Worm (Caenorhabditis elegans) whole organism, mixed stage, embryonic: Measurements from ENCODE around the gene pars-1.

Source experiments
- M03D4.4 ChIP-seq: sonication (generic microtip); optimal IDR thresholded peaks from 2 replicates; lab custom pipeline; 2017; ENCODE audit warnings: mild to moderate bottlenecking, missing genetic modification characterization, missing compliant biosample characterization
- blmp-1 ChIP-seq: fragments of 150-350 bp; optimal IDR thresholded peaks from 2 replicates; lab custom pipeline; 2014; ENCODE audit warnings: missing biosample characterization, missing genetic modification characterization
- ceh-43 ChIP-seq: fragments of 200-800 bp; sonication (Bioruptor generic); optimal IDR thresholded peaks from 2 replicates; lab custom pipeline; 2018; ENCODE audit warnings: mild to moderate bottlenecking, missing genetic modification characterization, moderate library complexity, missing compliant biosample characterization
- ceh-83 ChIP-seq: fragments of 200-800 bp; sonication (Bioruptor generic); optimal IDR thresholded peaks from 2 replicates; lab custom pipeline; 2018; ENCODE audit warnings: mild to moderate bottlenecking, missing genetic modification characterization, missing compliant biosample characterization
- ces-1 ChIP-seq: fragments of 150-350 bp; optimal IDR thresholded peaks from 2 replicates; lab custom pipeline; 2014; ENCODE audit warnings: missing biosample characterization, missing genetic modification reagents, missing genetic modification characterization
- cnd-1 ChIP-seq: fragments of 200-800 bp; sonication (Bioruptor generic); optimal IDR thresholded peaks from 2 replicates; lab custom pipeline; 2018; ENCODE audit warnings: mild to moderate bottlenecking, missing genetic modification characterization, missing compliant biosample characterization
- drap-1 ChIP-seq: fragments of 200-800 bp; sonication (Bioruptor generic); optimal IDR thresholded peaks from 3 replicates; lab custom pipeline; 2018; ENCODE audit warnings: mild to moderate bottlenecking, missing genetic modification characterization, missing compliant biosample characterization
- elt-1 ChIP-seq: sonication (generic microtip); optimal IDR thresholded peaks from 2 replicates; lab custom pipeline; 2017; ENCODE audit warnings: missing genetic modification characterization, mild to moderate bottlenecking, missing compliant biosample characterization, antibody characterized with exemption, moderate library complexity, borderline replicate concordance; ENCODE audit not compliant: insufficient read depth
- elt-3 ChIP-seq: fragments of 150-350 bp; optimal IDR thresholded peaks from 2 replicates; lab custom pipeline; 2014; ENCODE audit warnings: missing biosample characterization, missing genetic modification characterization
- flh-1 ChIP-seq: fragments of 200-800 bp; sonication (Bioruptor generic); optimal IDR thresholded peaks from 2 replicates; lab custom pipeline; 2018; ENCODE audit warnings: mild to moderate bottlenecking, missing genetic modification characterization, moderate library complexity, missing compliant biosample characterization
- ham-2 ChIP-seq: fragments of 200-800 bp; sonication (Bioruptor generic); optimal IDR thresholded peaks from 2 replicates; lab custom pipeline; 2018; ENCODE audit warnings: mild to moderate bottlenecking, missing genetic modification characterization, missing compliant biosample characterization
- hlh-1 ChIP-seq: fragments of 150-350 bp; optimal IDR thresholded peaks from 2 replicates; lab custom pipeline; 2014; ENCODE audit warnings: missing biosample characterization, missing genetic modification reagents, missing genetic modification characterization
- lin-32 ChIP-seq: fragments of 200-800 bp; sonication (Bioruptor generic); optimal IDR thresholded peaks from 2 replicates; lab custom pipeline; 2018; ENCODE audit warnings: mild to moderate bottlenecking, missing genetic modification characterization, missing compliant biosample characterization
- lsy-2 ChIP-seq: fragments of 150-350 bp; optimal IDR thresholded peaks from 2 replicates; lab custom pipeline; 2014; ENCODE audit warnings: missing biosample characterization, missing genetic modification characterization
- mab-5 ChIP-seq: fragments of 150-350 bp; optimal IDR thresholded peaks from 2 replicates; lab custom pipeline; 2014; ENCODE audit warnings: missing biosample characterization, missing genetic modification characterization
- mls-2 ChIP-seq: sonication (generic microtip); optimal IDR thresholded peaks from 2 replicates; lab custom pipeline; 2016; ENCODE audit warnings: mild to moderate bottlenecking, missing genetic modification characterization, moderate library complexity, missing compliant biosample characterization
- nhr-12 ChIP-seq: fragments of 150-350 bp; optimal IDR thresholded peaks from 2 replicates; lab custom pipeline; 2014; ENCODE audit warnings: missing biosample characterization, missing genetic modification characterization
- nhr-2 ChIP-seq: fragments of 150-350 bp; optimal IDR thresholded peaks from 2 replicates; lab custom pipeline; 2014; ENCODE audit warnings: missing biosample characterization, missing genetic modification characterization
- nhr-237 ChIP-seq: fragments of 150-350 bp; optimal IDR thresholded peaks from 2 replicates; lab custom pipeline; 2014; ENCODE audit warnings: missing biosample characterization, missing genetic modification characterization
- nhr-28 ChIP-seq: fragments of 150-350 bp; optimal IDR thresholded peaks from 2 replicates; lab custom pipeline; 2014; ENCODE audit warnings: missing biosample characterization, missing genetic modification characterization
- pha-4 ChIP-seq: fragments of 150-350 bp; optimal IDR thresholded peaks from 2 replicates; lab custom pipeline; 2018; ENCODE audit warnings: missing biosample characterization, missing genetic modification reagents, missing genetic modification characterization
- sem-2 ChIP-seq: fragments of 200-800 bp; sonication (Bioruptor generic); optimal IDR thresholded peaks from 2 replicates; lab custom pipeline; 2018; ENCODE audit warnings: mild to moderate bottlenecking, missing genetic modification characterization, missing compliant biosample characterization
- snpc-4 ChIP-seq: fragments of 150-350 bp; optimal IDR thresholded peaks from 2 replicates; lab custom pipeline; 2014; ENCODE audit warnings: missing biosample characterization, missing genetic modification characterization
- tbx-8 ChIP-seq: fragments of 200-800 bp; sonication (Bioruptor generic); optimal IDR thresholded peaks from 2 replicates; lab custom pipeline; 2018; ENCODE audit warnings: mild to moderate bottlenecking, missing genetic modification characterization, moderate library complexity, missing compliant biosample characterization
- unc-120 ChIP-seq: sonication (generic microtip); optimal IDR thresholded peaks from 2 replicates; lab custom pipeline; 2017; ENCODE audit warnings: missing genetic modification characterization, missing compliant biosample characterization; ENCODE audit not compliant: poor library complexity, severe bottlenecking
- unc-62 ChIP-seq: fragments of 150-350 bp; optimal IDR thresholded peaks from 2 replicates; lab custom pipeline; 2014; ENCODE audit warnings: missing biosample characterization, missing genetic modification reagents, missing genetic modification characterization
- zip-8 ChIP-seq: fragments of 150-350 bp; optimal IDR thresholded peaks from 2 replicates; lab custom pipeline; 2014; ENCODE audit warnings: missing biosample characterization, missing genetic modification characterization
- ztf-11 ChIP-seq: fragments of 150-350 bp; optimal IDR thresholded peaks from 2 replicates; lab custom pipeline; 2014; ENCODE audit warnings: missing biosample characterization, missing genetic modification characterization

The pars-1 gene

DNA sequence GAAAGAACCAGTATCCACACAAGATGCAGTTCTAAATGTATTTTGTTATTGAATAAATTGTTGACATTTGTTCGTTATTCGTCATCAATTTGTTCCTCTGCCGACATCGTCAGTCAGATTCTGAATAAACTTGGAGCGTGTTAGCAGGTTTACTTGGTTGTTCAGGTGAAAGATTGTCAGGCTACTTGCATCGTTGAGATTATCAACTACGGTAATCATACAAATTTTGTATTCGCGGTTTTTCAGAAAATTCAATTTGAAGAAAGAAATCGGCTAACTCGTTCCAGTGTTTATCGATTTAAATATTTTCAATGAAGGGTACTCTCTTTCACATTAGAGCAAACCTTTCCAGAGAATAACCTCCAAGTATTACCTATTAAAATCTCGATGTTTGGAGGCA lies 29.1 kb upstream of the pars-1 start, which contains the start of gene R151.2:
Gene R151.2 (plus strand): TSS at position 247 of the 400 bp plus-strand sequence.
- TF ChIP-seq lin-32 (GFP tag; lab: Kevin White, UChicago) (no peak), hlh-1 (tag; lab: Kevin White, UChicago) (no peak), unc-62 (GFP tag; lab: Kevin White, UChicago) (no peak), mls-2 (tag; lab: Kevin White, UChicago) (no peak), ham-2 (no peak), unc-120 (tag; lab: Kevin White, UChicago) (no peak), sem-2 (GFP tag; lab: Kevin White, UChicago) (no peak), flh-1 (no peak), nhr-237 (tag; lab: Kevin White, UChicago) (no peak), nhr-2 (tag; lab: Kevin White, UChicago) (no peak), nhr-12 (no peak), tbx-8 (GFP tag; lab: Kevin White, UChicago) (no peak), elt-1 (tag; lab: Kevin White, UChicago) (no peak), cnd-1 (tag; lab: Kevin White, UChicago) (no peak), ztf-11 (tag; lab: Kevin White, UChicago) (no peak)

DNA sequence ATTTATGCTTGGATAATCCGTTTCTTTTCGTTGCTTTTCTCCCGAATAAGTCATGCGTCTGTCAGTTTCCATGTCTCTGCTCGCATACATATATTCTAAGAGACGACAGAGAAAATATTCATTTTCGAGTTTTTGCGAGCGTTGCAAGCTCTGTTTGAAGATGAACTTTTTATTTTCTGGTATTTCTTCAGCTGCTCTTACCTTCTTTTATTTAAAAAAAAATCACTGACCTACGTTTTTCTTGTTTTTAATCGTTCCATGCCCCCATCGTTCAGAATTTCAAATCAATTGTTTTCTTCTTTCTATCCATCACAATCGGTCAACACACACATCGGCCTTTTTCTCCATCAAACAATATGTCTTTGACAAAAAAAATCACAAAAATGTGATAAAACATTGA lies 28.3 kb upstream of the pars-1 start:
- TF ChIP-seq sem-2 (GFP tag; lab: Kevin White, UChicago) (no peak), nhr-2 (tag; lab: Kevin White, UChicago) (no peak), ces-1 (GFP tag; lab: Kevin White, UChicago) (no peak), blmp-1 (tag; lab: Kevin White, UChicago) (no peak), tbx-8 (GFP tag; lab: Kevin White, UChicago) (no peak), ceh-43 (GFP tag; lab: Kevin White, UChicago) (no peak), nhr-237 (tag; lab: Kevin White, UChicago) (no peak), nhr-28 (tag; lab: Kevin White, UChicago) (no peak), elt-3 (tag; lab: Kevin White, UChicago) (no peak), unc-62 (GFP tag; lab: Kevin White, UChicago) (no peak), drap-1 (GFP tag; lab: Kevin White, UChicago) (no peak), lsy-2 (tag; lab: Kevin White, UChicago) (no peak), ham-2 (no peak)

DNA sequence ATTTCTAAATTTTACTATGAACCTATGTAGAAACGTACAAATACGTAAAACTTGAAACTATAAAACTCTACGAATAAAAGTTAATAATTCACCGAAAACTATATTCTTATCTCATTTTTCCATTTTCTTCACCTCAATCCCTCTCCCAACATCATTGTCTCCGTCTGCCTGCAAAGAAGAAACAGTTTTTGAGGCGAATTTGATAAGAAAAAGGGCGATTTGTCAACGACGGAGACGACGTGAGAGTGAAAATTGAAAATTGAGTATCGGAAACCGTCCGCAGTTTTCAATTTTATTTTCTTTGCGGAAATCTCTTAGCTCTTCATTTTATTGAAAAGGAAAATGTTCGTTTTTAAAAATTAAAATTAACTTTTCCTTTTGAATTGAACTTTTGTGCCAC lies 26.8 kb upstream of the pars-1 start:
- TF ChIP-seq nhr-2 (tag; lab: Kevin White, UChicago) (no peak), mab-5 (no peak), M03D4.4 (no peak)
- TF ChIP-seq, all 35 proteins: peak for 0

DNA sequence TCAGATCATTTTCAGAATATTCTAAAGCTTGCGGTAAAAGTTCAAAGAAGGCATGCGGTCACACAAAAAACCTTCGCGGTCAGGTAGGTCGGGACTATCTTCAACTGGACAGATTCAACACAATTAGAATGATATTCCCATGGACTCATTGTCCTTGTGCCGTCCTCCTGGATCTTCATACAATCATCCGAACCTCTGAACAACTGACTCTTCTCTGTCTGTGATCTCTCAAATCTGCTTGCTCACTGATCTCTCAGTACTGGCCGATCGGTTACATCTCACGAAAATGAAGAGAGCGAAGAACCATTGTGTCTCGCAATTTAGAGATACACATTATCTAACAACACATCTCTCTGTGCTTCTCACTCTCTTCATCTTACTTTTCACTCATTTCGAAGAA lies 23.3 kb upstream of the pars-1 start:
- TF ChIP-seq zip-8 (tag; lab: Kevin White, UChicago), result no peak
- peak; percentile 42 for TF ChIP-seq unc-120 (tag; lab: Kevin White, UChicago)
- TF ChIP-seq hlh-1 (tag; lab: Kevin White, UChicago), result peak; percentile 99

DNA sequence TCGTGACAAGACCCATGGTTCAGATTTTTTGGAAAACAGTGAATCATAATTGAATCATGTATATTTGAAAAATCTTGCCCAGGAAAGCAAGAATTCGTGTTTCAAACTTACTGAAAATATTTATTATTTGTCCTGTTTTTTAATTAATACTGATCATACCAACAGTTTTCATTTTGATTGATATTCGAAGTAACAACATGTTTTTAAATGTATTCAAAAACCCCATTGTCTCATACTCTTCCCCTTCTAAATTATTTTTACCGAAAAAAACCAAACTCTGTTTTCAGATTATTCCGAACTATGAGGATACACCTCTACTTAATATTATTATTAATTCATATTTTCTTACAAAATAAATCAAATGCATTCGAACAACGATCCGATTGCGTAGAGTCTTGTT lies 22.6 kb upstream of the pars-1 start, which contains the start of gene R151.1:
Gene R151.1 (plus strand): TSS at position 301 of the 400 bp plus-strand sequence.
- no peak for TF ChIP-seq mab-5
- TF ChIP-seq M03D4.4, result no peak
- no peak for TF ChIP-seq cnd-1 (tag; lab: Kevin White, UChicago)
- no peak for TF ChIP-seq nhr-28 (tag; lab: Kevin White, UChicago)
- no peak for TF ChIP-seq lsy-2 (tag; lab: Kevin White, UChicago)
- TF ChIP-seq tbx-8 (GFP tag; lab: Kevin White, UChicago), result no peak
- no peak for TF ChIP-seq flh-1
- no peak for TF ChIP-seq ceh-43 (GFP tag; lab: Kevin White, UChicago)
- no peak for TF ChIP-seq ztf-11 (tag; lab: Kevin White, UChicago)
- TF ChIP-seq ceh-83 (GFP tag; lab: Kevin White, UChicago), result no peak
- TF ChIP-seq drap-1 (GFP tag; lab: Kevin White, UChicago), result no peak
- TF ChIP-seq mls-2 (tag; lab: Kevin White, UChicago), result no peak
- no peak for TF ChIP-seq snpc-4 (tag; lab: Kevin White, UChicago)
- no peak for TF ChIP-seq pha-4 (tag; lab: Kevin White, UChicago)
- no peak for TF ChIP-seq blmp-1 (tag; lab: Kevin White, UChicago)
